Worm (Caenorhabditis elegans): Measurements from ENCODE around the gene F31A3.3.

The F31A3.3 gene

ce11 chrX:17515207-17515902, 18.5 kb downstream of the F31A3.3 start:
- peak; percentile 10 for TF ChIP-seq nhr-25 (tag; optimal IDR thresholded peaks at IDR 0.05)
- TF ChIP-seq ZK546.5 (tag; optimal IDR thresholded peaks at IDR 0.05) = no peak
- TF ChIP-seq elt-1 (tag; optimal IDR thresholded peaks at IDR 0.05) = no peak
- TF ChIP-seq nhr-6 (tag; optimal IDR thresholded peaks at IDR 0.05) = no peak
- no peak for TF ChIP-seq peb-1 (tag; optimal IDR thresholded peaks at IDR 0.05)
- TF ChIP-seq blmp-1 (tag; optimal IDR thresholded peaks at IDR 0.05; ENCODE audit: insufficient read depth) = peak; percentile 66
- TF ChIP-seq fos-1 (tag; optimal IDR thresholded peaks at IDR 0.05) = peak; percentile 24
- peak; percentile 16 for TF ChIP-seq unc-55 (GFP tag; optimal IDR thresholded peaks at IDR 0.05)
- no peak for TF ChIP-seq lin-39 (tag; optimal IDR thresholded peaks at IDR 0.05)

- TF ChIP-seq sma-9 (GFP tag; optimal IDR thresholded peaks at IDR 0.05) (peak; percentile 12), sma-9 (tag; optimal IDR thresholded peaks at IDR 0.05) (no peak), mdl-1 (tag; optimal IDR thresholded peaks at IDR 0.05) (no peak), alr-1 (tag; optimal IDR thresholded peaks at IDR 0.05) (no peak), nhr-237 (tag; optimal IDR thresholded peaks at IDR 0.05) (no peak), unc-55 (GFP tag; optimal IDR thresholded peaks at IDR 0.05) (peak; percentile 38), F13H6.1 (tag; optimal IDR thresholded peaks at IDR 0.05) (peak; percentile 36), blmp-1 (tag; optimal IDR thresholded peaks at IDR 0.05; ENCODE audit: insufficient read depth) (no peak)
Observed at ce11 chrX:17514422-17514821, 19.4 kb downstream of the F31A3.3 start.

ce11 chrX:17513507-17514113, 20.3 kb downstream of the F31A3.3 start, which contains the start of gene nhr-1:
TSS of gene nhr-1 (plus strand) at chrX:17514063.
- peak; percentile 96 for TF ChIP-seq nhr-129 (tag; optimal IDR thresholded peaks at IDR 0.05)
- peak; percentile 58 for TF ChIP-seq blmp-1 (tag; optimal IDR thresholded peaks at IDR 0.05; ENCODE audit: insufficient read depth)
- peak; percentile 34 for TF ChIP-seq ceh-16 (tag; optimal IDR thresholded peaks at IDR 0.05)
- TF ChIP-seq ceh-82 (tag; optimal IDR thresholded peaks at IDR 0.05) = peak; percentile 64
- TF ChIP-seq dmd-4 (tag; optimal IDR thresholded peaks at IDR 0.05) = no peak
- peak; percentile 80 for TF ChIP-seq lin-13 (GFP tag; optimal IDR thresholded peaks at IDR 0.05)
- TF ChIP-seq zag-1 (tag; optimal IDR thresholded peaks at IDR 0.05) = peak; percentile 88
- peak; percentile 61 for TF ChIP-seq lin-11 (tag; optimal IDR thresholded peaks at IDR 0.05)
- peak; percentile 98 for TF ChIP-seq sma-9 (GFP tag; optimal IDR thresholded peaks at IDR 0.05)
- TF ChIP-seq sma-9 (tag; optimal IDR thresholded peaks at IDR 0.05) = peak; percentile 92
- TF ChIP-seq aly-2 (tag; optimal IDR thresholded peaks at IDR 0.05) = no peak
- no peak for TF ChIP-seq alr-1 (tag; optimal IDR thresholded peaks at IDR 0.05)
- TF ChIP-seq mbf-1 (tag; optimal IDR thresholded peaks at IDR 0.05) = no peak
- peak; percentile 89 for TF ChIP-seq fos-1 (tag; optimal IDR thresholded peaks at IDR 0.05)
- TF ChIP-seq egl-27 (tag; optimal IDR thresholded peaks at IDR 0.05) = peak; percentile 89
- TF ChIP-seq nhr-21 (tag; optimal IDR thresholded peaks at IDR 0.05) = peak; percentile 79
- no peak for TF ChIP-seq nhr-77 (tag; optimal IDR thresholded peaks at IDR 0.05)
- peak; percentile 74 for TF ChIP-seq sma-3 (GFP tag; optimal IDR thresholded peaks at IDR 0.05)
- TF ChIP-seq nhr-10 (tag; optimal IDR thresholded peaks at IDR 0.05) = peak; percentile 60
- TF ChIP-seq nhr-6 (tag; optimal IDR thresholded peaks at IDR 0.05) = peak; percentile 75
- no peak for TF ChIP-seq R02D3.7 (tag; optimal IDR thresholded peaks at IDR 0.05)
- TF ChIP-seq ztf-4 (tag; optimal IDR thresholded peaks at IDR 0.05) = peak; percentile 85
- peak; percentile 10 for TF ChIP-seq gmeb-1 (tag; optimal IDR thresholded peaks at IDR 0.05)
- no peak for TF ChIP-seq peb-1 (tag; optimal IDR thresholded peaks at IDR 0.05)
- peak; percentile 92 for TF ChIP-seq C34F6.9 (tag; optimal IDR thresholded peaks at IDR 0.05)
- TF ChIP-seq crh-2 (tag; optimal IDR thresholded peaks at IDR 0.05) = peak; percentile 93
- TF ChIP-seq F13H6.1 (tag; optimal IDR thresholded peaks at IDR 0.05) = peak; percentile 96
- peak; percentile 73 for TF ChIP-seq snpc-4 (tag; optimal IDR thresholded peaks at IDR 0.05)
- peak; percentile 89 for TF ChIP-seq sem-4 (tag; optimal IDR thresholded peaks at IDR 0.05)
- TF ChIP-seq nhr-12 (tag; optimal IDR thresholded peaks at IDR 0.05) = no peak
- peak; percentile 88 to 93 for TF ChIP-seq mdl-1 (tag; optimal IDR thresholded peaks at IDR 0.05)
- no peak for TF ChIP-seq lin-39 (tag; optimal IDR thresholded peaks at IDR 0.05)
- TF ChIP-seq unc-62 (GFP tag; optimal IDR thresholded peaks at IDR 0.05) = peak; percentile 53
- TF ChIP-seq unc-55 (GFP tag; optimal IDR thresholded peaks at IDR 0.05) = peak; percentile 92
- peak; percentile 86 for TF ChIP-seq nhr-25 (tag; optimal IDR thresholded peaks at IDR 0.05)
- TF ChIP-seq Y55F3AM.14 (GFP tag; optimal IDR thresholded peaks at IDR 0.05) = peak; percentile 89
- TF ChIP-seq lsy-2 (tag; optimal IDR thresholded peaks at IDR 0.05) = peak; percentile 58 to 85
- peak; percentile 74 for TF ChIP-seq mab-5 (tag; optimal IDR thresholded peaks at IDR 0.05)
- no peak for TF ChIP-seq ztf-11 (tag; optimal IDR thresholded peaks at IDR 0.05)

Data from whole organism, L2 larva.